Worm (Caenorhabditis elegans) whole organism, L3 larva: ENCODE data around the gene C56A3.6.

Experiments used
- ZK546.5 ChIP-seq: sonication (generic microtip); optimal IDR thresholded peaks from 2 replicates; lab custom pipeline; 2017; ENCODE audit warnings: missing biosample characterization, missing genetic modification characterization
- aly-2 ChIP-seq: fragments of 150-350 bp; optimal IDR thresholded peaks from 2 replicates; lab custom pipeline; 2014; ENCODE audit warnings: missing biosample characterization, missing genetic modification characterization
- ama-1 ChIP-seq: fragments of 150-350 bp; optimal IDR thresholded peaks from 2 replicates; lab custom pipeline; 2018
- ceh-16 ChIP-seq: sonication (generic microtip); optimal IDR thresholded peaks from 2 replicates; lab custom pipeline; 2017; ENCODE audit warnings: missing biosample characterization, missing genetic modification characterization
- ceh-9 ChIP-seq: sonication (generic microtip); optimal IDR thresholded peaks from 2 replicates; lab custom pipeline; 2018; ENCODE audit warnings: missing biosample characterization, missing genetic modification characterization
- daf-12 ChIP-seq: fragments of 150-350 bp; optimal IDR thresholded peaks from 2 replicates; lab custom pipeline; 2014; ENCODE audit warnings: missing biosample characterization, missing genetic modification reagents, missing genetic modification characterization
- egl-27 ChIP-seq: sonication (generic microtip); optimal IDR thresholded peaks from 4 replicates; lab custom pipeline; 2017; ENCODE audit warnings: missing biosample characterization, missing genetic modification reagents, missing genetic modification characterization
- elt-1 ChIP-seq: fragments of 150-350 bp; optimal IDR thresholded peaks from 2 replicates; lab custom pipeline; 2014; ENCODE audit warnings: missing biosample characterization, missing genetic modification characterization
- elt-2 ChIP-seq: sonication (generic microtip); optimal IDR thresholded peaks from 2 replicates; lab custom pipeline; 2016; ENCODE audit warnings: missing genetic modification reagents, mild to moderate bottlenecking, missing genetic modification characterization, missing compliant biosample characterization
- elt-3 ChIP-seq, 3 experiments: fragments of 150-350 bp in 1 of 3; sonication (generic microtip) in 2 of 3; optimal IDR thresholded peaks; 2 replicates in 2 of 3; 4 replicates in 1 of 3; lab custom pipeline; 2014 to 2017; ENCODE audit warnings: missing biosample characterization in 3 of 3, missing genetic modification characterization in 3 of 3
- eor-1 ChIP-seq, 2 experiments: fragments of 150-350 bp; optimal IDR thresholded peaks; 2 replicates each; lab custom pipeline; 2014 to 2018; ENCODE audit warnings: missing biosample characterization in 2 of 2, missing genetic modification characterization in 2 of 2
- fos-1 ChIP-seq: fragments of 150-350 bp; optimal IDR thresholded peaks from 2 replicates; lab custom pipeline; 2014; ENCODE audit warnings: missing biosample characterization, missing genetic modification characterization
- hmg-11 ChIP-seq: sonication (generic microtip); optimal IDR thresholded peaks from 2 replicates; lab custom pipeline; 2016; ENCODE audit warnings: missing genetic modification characterization, missing compliant biosample characterization
- lin-15B ChIP-seq: fragments of 150-350 bp; optimal IDR thresholded peaks from 2 replicates; lab custom pipeline; 2014; ENCODE audit warnings: missing biosample characterization, missing genetic modification characterization
- lsy-12 ChIP-seq: sonication (generic microtip); optimal IDR thresholded peaks from 2 replicates; lab custom pipeline; 2016; ENCODE audit warnings: mild to moderate bottlenecking, missing genetic modification characterization, missing compliant biosample characterization
- mdl-1 ChIP-seq: fragments of 150-350 bp; optimal IDR thresholded peaks from 2 replicates; lab custom pipeline; 2014; ENCODE audit warnings: missing biosample characterization, missing genetic modification characterization
- mml-1 ChIP-seq: fragments of 150-350 bp; sonication (generic microtip); optimal IDR thresholded peaks from 3 replicates; lab custom pipeline; 2014; ENCODE audit warnings: missing biosample characterization, missing genetic modification characterization
- nhr-11 ChIP-seq: fragments of 150-350 bp; optimal IDR thresholded peaks from 2 replicates; lab custom pipeline; 2014; ENCODE audit warnings: missing biosample characterization, missing genetic modification characterization
- nhr-237 ChIP-seq: fragments of 150-350 bp; optimal IDR thresholded peaks from 2 replicates; lab custom pipeline; 2014; ENCODE audit warnings: missing biosample characterization, missing genetic modification characterization
- nhr-28 ChIP-seq: fragments of 150-350 bp; optimal IDR thresholded peaks from 2 replicates; lab custom pipeline; 2014; ENCODE audit warnings: missing biosample characterization, missing genetic modification characterization
- nhr-43 ChIP-seq: sonication (generic microtip); optimal IDR thresholded peaks from 2 replicates; lab custom pipeline; 2016; ENCODE audit warnings: mild to moderate bottlenecking, missing genetic modification characterization, missing compliant biosample characterization; ENCODE audit not compliant: poor library complexity, severe bottlenecking
- nhr-77 ChIP-seq: fragments of 150-350 bp; optimal IDR thresholded peaks from 2 replicates; lab custom pipeline; 2014; ENCODE audit warnings: missing biosample characterization, missing genetic modification characterization
- pha-4 ChIP-seq: fragments of 150-350 bp; optimal IDR thresholded peaks from 2 replicates; lab custom pipeline; 2014; ENCODE audit warnings: missing biosample characterization, missing genetic modification reagents, missing genetic modification characterization
- pqm-1 ChIP-seq: fragments of 150-350 bp; optimal IDR thresholded peaks from 2 replicates; lab custom pipeline; 2017; ENCODE audit warnings: missing biosample characterization, missing genetic modification characterization, inconsistent platforms
- skn-1 ChIP-seq: fragments of 150-350 bp; optimal IDR thresholded peaks from 2 replicates; lab custom pipeline; 2014; ENCODE audit warnings: missing biosample characterization, missing genetic modification characterization
- snpc-4 ChIP-seq: fragments of 150-350 bp; optimal IDR thresholded peaks from 2 replicates; lab custom pipeline; 2014; ENCODE audit warnings: missing biosample characterization, missing genetic modification characterization
- tbx-2 ChIP-seq: sonication (generic microtip); optimal IDR thresholded peaks from 2 replicates; lab custom pipeline; 2016; ENCODE audit warnings: mild to moderate bottlenecking, missing genetic modification characterization, missing compliant biosample characterization
- zag-1 ChIP-seq: fragments of 150-350 bp; optimal IDR thresholded peaks from 2 replicates; lab custom pipeline; 2014; ENCODE audit warnings: missing biosample characterization, missing genetic modification characterization
- ztf-11 ChIP-seq: fragments of 150-350 bp; optimal IDR thresholded peaks from 2 replicates; lab custom pipeline; 2014; ENCODE audit warnings: missing biosample characterization, missing genetic modification characterization
- ztf-4 ChIP-seq: fragments of 150-350 bp; optimal IDR thresholded peaks from 2 replicates; lab custom pipeline; 2014; ENCODE audit warnings: missing biosample characterization, missing genetic modification characterization

Gene C56A3.6

DNA sequence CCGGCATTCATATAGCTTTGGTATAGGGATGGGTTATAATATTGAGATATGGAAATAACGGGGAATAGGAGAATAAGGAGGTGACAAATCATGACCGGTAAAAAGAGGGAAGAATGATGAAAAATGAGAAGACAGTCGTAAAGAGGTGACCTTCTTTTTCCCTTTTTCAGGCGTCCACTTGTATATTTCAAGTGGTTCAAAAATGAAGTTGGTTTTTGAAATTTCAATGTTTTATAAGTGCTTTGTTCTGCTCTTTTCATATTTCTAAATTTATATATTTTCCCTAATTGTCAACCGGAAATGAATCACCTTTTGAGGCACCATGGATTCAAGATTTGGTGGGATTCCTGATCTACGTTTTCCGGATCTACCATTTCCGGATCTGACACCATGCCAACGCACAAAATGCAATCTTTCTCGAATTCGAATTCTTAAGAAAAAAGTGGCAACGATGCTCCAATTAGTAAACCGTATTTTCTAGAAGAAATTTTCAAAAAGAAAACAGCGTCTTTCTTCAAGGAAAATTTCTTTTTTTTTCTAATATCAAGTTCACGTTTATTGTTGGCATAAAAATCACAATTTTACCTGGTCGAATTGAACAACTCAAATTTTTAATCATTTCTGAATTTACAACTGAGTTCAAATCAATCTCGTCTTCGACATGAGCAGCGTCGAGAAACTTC lies 33.4 kb upstream of the C56A3.6 start, which contains the start of the genes F53F4.2 and F53F4.18:
TSS of gene F53F4.2 (minus strand) at position 101 of the 683 bp plus-strand sequence.
TSS of gene F53F4.18 (plus strand) at position 633 of the 683 bp plus-strand sequence.
- TF ChIP-seq lin-15B (tag; lab: Kevin White, UChicago) (no peak), ama-1 (lab: Kevin White, UChicago) (no peak), ZK546.5 (tag; lab: Kevin White, UChicago) (no peak), lsy-12 (no peak), elt-1 (no peak), mdl-1 (tag; lab: Kevin White, UChicago) (no peak), snpc-4 (tag; lab: Kevin White, UChicago) (no peak), nhr-77 (tag; lab: Kevin White, UChicago) (no peak), ceh-9 (no peak), pqm-1 (tag; lab: Kevin White, UChicago) (no peak), hmg-11 (no peak), nhr-28 (tag; lab: Kevin White, UChicago) (no peak)

DNA sequence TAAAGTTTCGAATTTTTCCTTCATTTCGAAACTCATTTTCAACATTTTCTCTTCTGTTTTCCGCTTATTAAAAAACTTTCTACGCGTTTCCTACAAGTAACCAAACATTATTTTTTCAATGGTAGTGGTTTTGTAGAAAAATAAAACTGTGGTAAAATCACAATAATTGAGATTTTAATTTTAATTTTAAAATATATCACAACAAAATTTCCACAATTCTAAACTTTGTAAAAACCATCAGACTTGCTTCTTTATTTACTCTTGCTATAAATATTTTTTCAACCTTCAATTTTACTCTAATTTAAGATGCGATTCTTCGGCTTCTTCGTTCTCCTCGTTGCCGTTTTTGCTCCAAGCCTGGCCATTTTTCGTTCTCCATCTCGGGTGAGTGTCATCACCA lies 31.7 kb upstream of the C56A3.6 start, which contains the start of gene F53F4.17:
TSS of gene F53F4.17 (plus strand) at position 301 of the 400 bp plus-strand sequence.
- TF ChIP-seq elt-3 (tag; optimal IDR thresholded peaks at IDR 0.05; lab: Kevin White, UChicago) (no peak), ztf-4 (tag; lab: Kevin White, UChicago) (no peak), daf-12 (tag; lab: Kevin White, UChicago) (no peak), zag-1 (no peak), nhr-28 (tag; lab: Kevin White, UChicago) (no peak), mml-1 (tag; lab: Kevin White, UChicago) (no peak), egl-27 (no peak), nhr-11 (tag; lab: Kevin White, UChicago) (no peak), nhr-237 (no peak), tbx-2 (tag; lab: Kevin White, UChicago) (no peak), aly-2 (tag; lab: Kevin White, UChicago) (no peak), pha-4 (tag; lab: Kevin White, UChicago) (no peak)

DNA sequence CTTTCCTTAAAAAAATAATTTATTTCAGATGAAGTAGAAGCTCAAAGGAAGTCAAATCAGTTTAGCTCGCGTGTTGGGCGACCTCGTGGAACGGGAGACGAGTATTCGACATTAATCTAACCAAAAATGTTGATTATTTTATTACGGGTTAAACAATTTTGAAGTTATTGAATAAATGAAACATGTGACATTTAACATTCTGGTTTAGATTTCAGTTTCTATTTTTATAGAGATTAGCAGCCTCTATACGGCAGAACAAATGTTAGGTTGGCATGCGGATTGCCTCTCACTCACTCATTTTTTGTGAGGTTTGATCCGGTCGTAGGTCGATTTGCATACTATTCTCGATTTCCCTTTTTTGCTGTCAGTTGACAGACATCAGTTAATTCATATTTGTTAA lies 28.3 kb upstream of the C56A3.6 start, which contains the start of gene F53F4.1:
TSS of gene F53F4.1 (plus strand) at position 301 of the 400 bp plus-strand sequence.
- TF ChIP-seq lin-15B (tag; lab: Kevin White, UChicago), result no peak
- no peak for TF ChIP-seq daf-12 (tag; lab: Kevin White, UChicago)
- TF ChIP-seq ceh-16 (tag; lab: Kevin White, UChicago), result no peak
- no peak for TF ChIP-seq nhr-77 (tag; lab: Kevin White, UChicago)
- no peak for TF ChIP-seq skn-1 (tag; lab: Kevin White, UChicago)
- TF ChIP-seq, all 47 proteins: peak for 0

- TF ChIP-seq pqm-1 (tag; lab: Kevin White, UChicago) (peak; percentile 72), pha-4 (tag; lab: Kevin White, UChicago) (peak; percentile 67), elt-2 (tag; lab: Kevin White, UChicago) (peak; percentile 56), ZK546.5 (tag; lab: Kevin White, UChicago) (no peak)
Measured at ce11 chrV:13580696-13581095, 24.5 kb upstream of the C56A3.6 start, which contains the start of gene C50B8.5. Gene C50B8.5 (plus strand): TSS chrV:13580968.

- TF ChIP-seq eor-1 (tag; optimal IDR thresholded peaks at IDR 0.05; lab: Kevin White, UChicago) (no peak), pha-4 (tag; lab: Kevin White, UChicago) (peak; percentile 52), elt-2 (tag; lab: Kevin White, UChicago) (peak; percentile 67)
- TF ChIP-seq, all 47 proteins: peak for 2
Measured at ce11 chrV:13578637-13579036, 22.4 kb upstream of the C56A3.6 start, which contains the start of gene C50B8.6. Gene C50B8.6 (plus strand): TSS chrV:13578972.

DNA sequence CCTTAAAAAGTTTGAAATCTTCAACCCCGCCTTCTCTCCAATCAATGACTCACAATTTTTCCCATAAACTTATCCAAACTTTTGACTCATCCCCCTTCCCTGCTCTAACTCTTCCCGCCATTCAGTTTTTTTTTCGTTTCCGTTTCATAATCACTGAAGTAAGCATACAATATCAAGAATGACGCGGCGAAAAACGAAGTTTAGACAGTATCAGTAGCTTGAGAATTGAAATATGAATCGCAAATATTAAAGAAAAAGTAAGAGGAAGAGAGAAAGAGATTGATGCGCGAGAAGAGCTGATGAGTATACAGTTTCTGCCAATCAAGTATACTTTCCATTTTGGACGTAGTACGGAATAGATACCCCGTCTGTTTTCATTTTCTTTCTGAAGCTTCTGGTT lies 21.3 kb upstream of the C56A3.6 start:
- no peak for TF ChIP-seq nhr-11 (tag; lab: Kevin White, UChicago)
- no peak for TF ChIP-seq ZK546.5 (tag; lab: Kevin White, UChicago)
- TF ChIP-seq egl-27, result no peak
- no peak for TF ChIP-seq nhr-43
- no peak for TF ChIP-seq ztf-11 (tag; lab: Kevin White, UChicago)
- no peak for TF ChIP-seq fos-1 (tag; lab: Kevin White, UChicago)
